Fruit fly (Drosophila melanogaster): ENCODE results near the gene oaf.
A peak's percentile ranks its signal among the peaks of the same experiment; 100 is the strongest.

oaf gene

DNA sequence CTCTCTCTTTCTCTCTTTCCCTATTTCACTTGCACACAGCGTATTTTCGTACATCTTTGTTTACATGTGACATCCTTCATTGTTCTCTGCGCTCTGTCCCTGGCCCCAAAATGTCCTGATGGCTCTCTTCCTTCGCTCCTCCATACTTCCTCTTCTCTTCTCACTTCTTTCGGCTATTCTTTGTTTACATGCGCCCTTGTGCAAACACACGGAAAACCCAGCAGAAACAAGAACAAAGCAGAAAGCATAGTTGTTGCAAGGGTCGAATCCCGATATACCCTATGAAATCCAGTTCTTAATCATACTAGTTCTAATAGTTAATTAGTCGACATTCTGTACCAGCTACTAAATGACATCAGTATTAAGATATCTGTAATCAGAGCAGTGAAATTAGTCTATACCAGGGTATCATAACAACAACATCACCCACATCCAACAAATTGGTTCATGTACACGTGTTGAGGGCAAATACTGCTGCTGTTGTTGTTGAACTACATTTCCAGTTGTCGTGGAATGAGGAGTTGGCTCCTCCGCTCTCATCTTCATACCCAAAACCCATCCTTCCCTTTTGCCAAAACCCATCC, 1.9 kb downstream of the oaf start:
- TF ChIP-seq Dif (GFP tag; optimal IDR thresholded peaks at IDR 0.05; ENCODE audit: partially characterized antibody) = no peak
- TF ChIP-seq psq (GFP tag; optimal IDR thresholded peaks at IDR 0.05) = peak; percentile 26
- TF ChIP-seq foxo (GFP tag; optimal IDR thresholded peaks at IDR 0.05) = peak in 1 of 2 experiments; percentile 9
- no peak for TF ChIP-seq Sp1 (GFP tag; optimal IDR thresholded peaks at IDR 0.05)
- TF ChIP-seq HLH106 (tag; optimal IDR thresholded peaks at IDR 0.05) = no peak
- peak; percentile 9 for TF ChIP-seq OdsH (GFP tag; optimal IDR thresholded peaks at IDR 0.05)
- no peak for TF ChIP-seq GATAd (GFP tag; optimal IDR thresholded peaks at IDR 0.05)

DNA sequence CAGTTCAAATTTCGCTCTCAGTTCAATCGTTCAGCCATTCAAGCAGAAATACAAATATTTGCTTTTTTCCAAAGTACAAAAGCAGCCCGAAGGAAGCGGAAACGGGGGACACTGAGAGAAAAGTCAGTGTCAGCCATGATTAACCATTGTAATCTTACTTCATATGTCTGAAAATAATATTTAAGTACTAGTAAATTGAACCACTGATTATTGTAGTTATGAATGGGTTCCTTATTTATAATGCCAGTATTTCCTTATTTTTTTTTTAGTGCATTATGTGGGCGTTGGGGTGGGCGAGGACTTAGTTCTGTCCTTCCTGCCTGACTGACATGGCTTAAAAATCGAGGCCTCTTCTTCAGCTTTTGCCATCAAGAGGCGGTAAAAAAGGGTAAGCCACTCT, 9.1 kb downstream of the oaf start:
- TF ChIP-seq Rel (GFP tag; optimal IDR thresholded peaks at IDR 0.05) (no peak), Rel (tag; optimal IDR thresholded peaks at IDR 0.05) (no peak), Vsx2 (GFP tag; optimal IDR thresholded peaks at IDR 0.05; ENCODE audit: partially characterized antibody) (no peak), sage (GFP tag; optimal IDR thresholded peaks at IDR 0.05) (no peak), Mio (GFP tag; optimal IDR thresholded peaks at IDR 0.05) (no peak), Abd-B (GFP tag; optimal IDR thresholded peaks at IDR 0.05) (no peak), h (GFP tag; optimal IDR thresholded peaks at IDR 0.05) (no peak), Dif (GFP tag; optimal IDR thresholded peaks at IDR 0.05; ENCODE audit: partially characterized antibody) (no peak), jim (GFP tag; optimal IDR thresholded peaks at IDR 0.05) (no peak), Sp1 (GFP tag; optimal IDR thresholded peaks at IDR 0.05) (no peak), ey (GFP tag; optimal IDR thresholded peaks at IDR 0.05) (no peak), OdsH (GFP tag; optimal IDR thresholded peaks at IDR 0.05) (no peak), foxo (GFP tag; optimal IDR thresholded peaks at IDR 0.05) (no peak), Hr78 (GFP tag; optimal IDR thresholded peaks at IDR 0.05) (no peak), rgr (GFP tag; optimal IDR thresholded peaks at IDR 0.05) (no peak), brk (GFP tag; optimal IDR thresholded peaks at IDR 0.05) (no peak), HLH106 (tag; optimal IDR thresholded peaks at IDR 0.05) (no peak)

DNA sequence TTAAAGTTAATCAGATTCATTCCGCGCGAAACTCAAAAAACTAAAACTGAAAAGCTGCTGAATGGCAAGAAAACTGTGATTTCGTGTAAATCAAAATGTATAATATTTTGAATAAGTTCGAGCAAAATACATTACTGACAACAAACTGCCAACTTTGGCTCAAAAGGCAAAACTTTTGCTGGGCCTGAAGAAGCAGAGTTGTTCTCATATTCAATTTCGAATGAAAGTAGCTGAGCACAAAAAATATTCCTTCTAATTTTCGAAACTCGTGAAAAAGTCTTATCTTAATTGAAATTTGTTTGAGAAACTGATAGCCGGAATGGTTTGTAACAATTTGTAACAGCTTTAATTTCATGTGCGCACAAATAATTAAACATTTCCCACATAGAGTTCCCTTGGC, 25.2 kb downstream of the oaf start, which contains the start of gene CG3528:
TSS of gene CG3528 (minus strand) at position 101 of the 400 bp plus-strand sequence.
- TF ChIP-seq sage (GFP tag; optimal IDR thresholded peaks at IDR 0.05) = no peak
- TF ChIP-seq sv (GFP tag; optimal IDR thresholded peaks at IDR 0.05) = no peak
- no peak for TF ChIP-seq br (GFP tag; optimal IDR thresholded peaks at IDR 0.05)
- no peak for TF ChIP-seq Dif (GFP tag; optimal IDR thresholded peaks at IDR 0.05; ENCODE audit: partially characterized antibody)
- no peak for TF ChIP-seq woc (GFP tag; optimal IDR thresholded peaks at IDR 0.05)
- no peak for TF ChIP-seq foxo (GFP tag; optimal IDR thresholded peaks at IDR 0.05)
- no peak for TF ChIP-seq GATAd (GFP tag; optimal IDR thresholded peaks at IDR 0.05)
- no peak for TF ChIP-seq dsf (GFP tag; optimal IDR thresholded peaks at IDR 0.05; ENCODE audit: borderline replicate concordance)
- TF ChIP-seq fru (GFP tag; optimal IDR thresholded peaks at IDR 0.05) = no peak
- TF ChIP-seq Vsx2 (GFP tag; optimal IDR thresholded peaks at IDR 0.05; ENCODE audit: partially characterized antibody) = no peak
- TF ChIP-seq Sp1 (GFP tag; optimal IDR thresholded peaks at IDR 0.05) = no peak
- no peak for TF ChIP-seq lola (GFP tag; optimal IDR thresholded peaks at IDR 0.05)
- TF ChIP-seq ey (GFP tag; optimal IDR thresholded peaks at IDR 0.05) = no peak
- no peak for TF ChIP-seq HLH106 (tag; optimal IDR thresholded peaks at IDR 0.05)
- no peak for TF ChIP-seq pan (optimal IDR thresholded peaks at IDR 0.05)
- TF ChIP-seq Dfd (GFP tag; optimal IDR thresholded peaks at IDR 0.05) = no peak
- TF ChIP-seq Hr78 (GFP tag; optimal IDR thresholded peaks at IDR 0.05) = no peak
- no peak for TF ChIP-seq h (GFP tag; optimal IDR thresholded peaks at IDR 0.05)

DNA sequence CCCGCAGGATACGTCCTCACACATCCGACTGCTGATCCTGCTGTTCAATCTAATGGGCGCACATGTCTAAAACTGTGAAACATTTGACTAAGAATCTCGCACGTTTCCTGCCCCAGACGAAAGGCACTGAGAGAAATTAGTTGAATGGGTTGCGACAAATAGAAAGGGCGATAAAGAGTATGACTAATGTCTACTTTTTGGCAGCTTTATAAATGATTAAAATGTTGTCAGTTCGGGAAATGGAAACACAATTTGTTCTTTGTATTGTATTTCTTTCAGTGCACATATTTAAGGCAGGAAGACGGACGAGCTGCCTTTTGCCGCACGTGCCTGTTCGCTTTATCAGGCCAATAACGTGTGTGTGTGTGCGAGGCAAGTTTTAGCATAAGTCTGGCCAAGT, 35.3 kb downstream of the oaf start:
- TF ChIP-seq usp (GFP tag; optimal IDR thresholded peaks at IDR 0.05) = no peak
- no peak for TF ChIP-seq CG32264 (GFP tag; optimal IDR thresholded peaks at IDR 0.05)
- no peak for TF ChIP-seq sv (GFP tag; optimal IDR thresholded peaks at IDR 0.05)
- TF ChIP-seq ey (GFP tag; optimal IDR thresholded peaks at IDR 0.05) = no peak
- no peak for TF ChIP-seq sage (GFP tag; optimal IDR thresholded peaks at IDR 0.05)
- no peak for TF ChIP-seq HLH106 (tag; optimal IDR thresholded peaks at IDR 0.05)

DNA sequence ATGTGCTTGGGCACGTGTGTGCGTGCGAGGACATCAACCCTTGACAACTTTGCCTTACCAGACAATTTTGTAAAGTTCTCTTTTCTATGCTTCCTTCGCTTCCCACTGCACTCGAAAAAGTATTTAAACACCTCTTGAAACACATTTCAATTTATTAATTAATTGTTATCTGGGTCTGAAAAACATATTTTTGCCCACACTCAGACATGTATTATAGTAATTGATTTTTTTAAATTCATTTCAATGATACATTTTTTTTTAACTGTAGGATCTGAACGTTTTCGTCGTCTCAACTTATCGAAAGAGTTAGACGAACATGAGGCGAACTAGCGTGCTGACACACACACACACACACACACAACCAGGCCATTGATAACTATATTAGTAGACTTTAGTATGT, 49.7 kb downstream of the oaf start:
- TF ChIP-seq foxo (GFP tag; optimal IDR thresholded peaks at IDR 0.05) (no peak), tai (GFP tag; optimal IDR thresholded peaks at IDR 0.05) (no peak), CrebA (GFP tag; optimal IDR thresholded peaks at IDR 0.05; ENCODE audit: borderline replicate concordance) (no peak), Hr83 (GFP tag; optimal IDR thresholded peaks at IDR 0.05; ENCODE audit: poor library complexity, severe bottlenecking) (no peak), Rel (GFP tag; optimal IDR thresholded peaks at IDR 0.05) (no peak), Rel (tag; optimal IDR thresholded peaks at IDR 0.05) (no peak), dsf (GFP tag; optimal IDR thresholded peaks at IDR 0.05; ENCODE audit: borderline replicate concordance) (no peak), Jra (GFP tag; optimal IDR thresholded peaks at IDR 0.05) (no peak), Vsx2 (GFP tag; optimal IDR thresholded peaks at IDR 0.05; ENCODE audit: partially characterized antibody) (no peak), fru (GFP tag; optimal IDR thresholded peaks at IDR 0.05) (no peak), br (GFP tag; optimal IDR thresholded peaks at IDR 0.05) (no peak), sage (GFP tag; optimal IDR thresholded peaks at IDR 0.05) (no peak), HLH106 (tag; optimal IDR thresholded peaks at IDR 0.05) (no peak), Sp1 (GFP tag; optimal IDR thresholded peaks at IDR 0.05) (no peak), woc (GFP tag; optimal IDR thresholded peaks at IDR 0.05) (no peak), dmrt93B (GFP tag; optimal IDR thresholded peaks at IDR 0.05) (no peak), N (GFP tag; optimal IDR thresholded peaks at IDR 0.05) (no peak)

Data from whole organism, wandering third instar larva.